Fruit fly (Drosophila melanogaster) whole organism, pupa: Measurements from ENCODE around the gene S-Lap2.

Experiments
- CG10348 ChIP-seq: fragments of 200-800 bp; sonication (Bioruptor generic); IDR thresholded peaks from 2 replicates; pipeline ENCODE4 v1.3.6; 2022; ENCODE audit warnings: missing biosample characterization, missing genetic modification characterization
- CG12605 ChIP-seq: fragments of 200-800 bp; sonication (Bioruptor generic); IDR thresholded peaks from 2 replicates; pipeline ENCODE4 v1.3.6; 2022; ENCODE audit warnings: missing biosample characterization, missing genetic modification characterization
- CG13204 ChIP-seq: fragments of 200-800 bp; sonication (Bioruptor generic); optimal IDR thresholded peaks from 2 replicates; lab custom pipeline; 2018; ENCODE audit warnings: missing biosample characterization, mild to moderate bottlenecking, missing genetic modification characterization, moderate library complexity
- CG14655 ChIP-seq: fragments of 200-800 bp; sonication (Bioruptor generic); optimal IDR thresholded peaks from 3 replicates; lab custom pipeline; 2017; ENCODE audit warnings: mild to moderate bottlenecking, missing biosample characterization, missing genetic modification reagents, missing genetic modification characterization
- CG15710 ChIP-seq: fragments of 200-800 bp; sonication (Bioruptor generic); optimal IDR thresholded peaks from 2 replicates; lab custom pipeline; 2018; ENCODE audit warnings: missing biosample characterization, mild to moderate bottlenecking, missing genetic modification characterization, moderate library complexity
- CG17806 ChIP-seq: fragments of 200-800 bp; sonication (Bioruptor generic); optimal IDR thresholded peaks from 2 replicates; lab custom pipeline; 2018; ENCODE audit warnings: missing biosample characterization, mild to moderate bottlenecking, missing genetic modification characterization, moderate library complexity
- CG32121 ChIP-seq: fragments of 200-800 bp; sonication (Bioruptor generic); IDR thresholded peaks from 2 replicates; pipeline ENCODE4 v1.3.6; 2022; ENCODE audit warnings: missing biosample characterization, missing genetic modification characterization
- CG34367 ChIP-seq: fragments of 200-800 bp; sonication (Bioruptor generic); optimal IDR thresholded peaks from 2 replicates; lab custom pipeline; 2018; ENCODE audit warnings: missing biosample characterization, mild to moderate bottlenecking, missing genetic modification characterization
- CG4496 ChIP-seq: fragments of 200-800 bp; sonication (Bioruptor generic); IDR thresholded peaks from 3 replicates; pipeline ENCODE4 v1.3.6; 2022; ENCODE audit warnings: missing biosample characterization, missing genetic modification characterization
- CG8159 ChIP-seq: fragments of 200-800 bp; sonication (Bioruptor generic); optimal IDR thresholded peaks from 3 replicates; lab custom pipeline; 2018; ENCODE audit warnings: missing biosample characterization, mild to moderate bottlenecking, missing genetic modification characterization, moderate library complexity
- CG8301 ChIP-seq: fragments of 200-800 bp; sonication (Bioruptor generic); optimal IDR thresholded peaks from 2 replicates; lab custom pipeline; 2018; ENCODE audit warnings: missing biosample characterization, mild to moderate bottlenecking, missing genetic modification characterization
- CG9948 ChIP-seq: fragments of 200-800 bp; sonication (Bioruptor generic); optimal IDR thresholded peaks from 2 replicates; lab custom pipeline; 2018; ENCODE audit warnings: missing biosample characterization, mild to moderate bottlenecking, missing genetic modification characterization, moderate library complexity
- D1 ChIP-seq: fragments of 200-800 bp; sonication (Bioruptor generic); optimal IDR thresholded peaks from 2 replicates; lab custom pipeline; 2018; ENCODE audit warnings: missing biosample characterization, mild to moderate bottlenecking, missing genetic modification characterization, moderate library complexity
- EcR ChIP-seq: fragments of 200-800 bp; sonication (Bioruptor generic); optimal IDR thresholded peaks from 3 replicates; lab custom pipeline; 2019; ENCODE audit warnings: missing biosample characterization, missing genetic modification characterization, mild to moderate bottlenecking, moderate library complexity, missing genetic modification reagents
- Ets98B ChIP-seq: fragments of 200-800 bp; sonication (Bioruptor generic); IDR thresholded peaks from 2 replicates; pipeline ENCODE4 v1.3.6; 2022; ENCODE audit warnings: missing biosample characterization, missing genetic modification characterization
- Pif1A ChIP-seq: fragments of 200-800 bp; sonication (Bioruptor generic); optimal IDR thresholded peaks from 3 replicates; lab custom pipeline; 2016; ENCODE audit warnings: missing biosample characterization, missing genetic modification characterization
- Pif1B ChIP-seq: fragments of 200-800 bp; sonication (Bioruptor generic); optimal IDR thresholded peaks from 3 replicates; lab custom pipeline; 2016; ENCODE audit warnings: missing biosample characterization, missing genetic modification characterization
- Snoo ChIP-seq: fragments of 200-800 bp; sonication (Bioruptor generic); optimal IDR thresholded peaks from 3 replicates; lab custom pipeline; 2017; ENCODE audit warnings: missing biosample characterization, mild to moderate bottlenecking, missing genetic modification characterization, inconsistent platforms
- fd96Ca ChIP-seq: fragments of 200-800 bp; sonication (Bioruptor generic); IDR thresholded peaks from 3 replicates; pipeline ENCODE4 v1.3.6; 2022; ENCODE audit warnings: missing biosample characterization, missing genetic modification characterization
- gl ChIP-seq: fragments of 200-800 bp; sonication (Bioruptor generic); optimal IDR thresholded peaks from 2 replicates; lab custom pipeline; 2018; ENCODE audit warnings: missing biosample characterization, mild to moderate bottlenecking, missing genetic modification characterization
- rn ChIP-seq: fragments of 200-800 bp; sonication (Bioruptor generic); IDR thresholded peaks from 2 replicates; pipeline ENCODE4 v1.3.6; 2022; ENCODE audit warnings: missing biosample characterization, missing genetic modification characterization

Gene S-Lap2

dm6 chr3L:8582105-8582707 lies 37.5 kb upstream of the S-Lap2 start:
- TF ChIP-seq CG8301 (tag; lab: Kevin White, UChicago) (no peak), CG9948 (no peak), Snoo (tag; lab: Kevin White, UChicago) (no peak), CG32121 (no peak), fd96Ca (GFP tag; lab: Robert Waterston, UW) (no peak), gl (tag; lab: Kevin White, UChicago) (no peak), CG15710 (tag; lab: Kevin White, UChicago) (no peak), EcR (GFP tag; lab: Kevin White, UChicago) (no peak), CG4496 (GFP tag; lab: Robert Waterston, UW) (no peak), CG17806 (tag; lab: Kevin White, UChicago) (no peak), CG8159 (no peak)
- TF ChIP-seq, all 21 proteins: peak for 0

DNA sequence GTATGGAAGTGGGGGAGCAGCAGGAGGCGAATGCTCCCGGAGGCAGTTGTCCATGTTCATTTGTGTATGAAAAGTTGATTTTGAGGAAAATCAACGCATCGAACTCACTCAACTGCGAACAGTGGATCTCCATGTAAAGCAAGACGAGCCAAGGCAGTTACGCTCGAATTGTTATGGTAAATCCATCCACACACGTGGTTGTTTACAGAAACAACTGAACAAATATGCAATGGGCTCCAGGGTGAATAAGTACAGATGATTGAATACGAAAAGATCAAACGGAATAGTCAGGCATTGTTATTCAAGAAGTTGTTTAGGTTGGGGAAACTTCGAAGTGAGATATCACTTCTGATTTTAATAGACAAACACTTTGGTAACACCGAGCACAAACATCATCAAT lies 35.6 kb upstream of the S-Lap2 start:
- TF ChIP-seq CG8159 (no peak), CG17806 (tag; lab: Kevin White, UChicago) (no peak), CG10348 (no peak)

DNA sequence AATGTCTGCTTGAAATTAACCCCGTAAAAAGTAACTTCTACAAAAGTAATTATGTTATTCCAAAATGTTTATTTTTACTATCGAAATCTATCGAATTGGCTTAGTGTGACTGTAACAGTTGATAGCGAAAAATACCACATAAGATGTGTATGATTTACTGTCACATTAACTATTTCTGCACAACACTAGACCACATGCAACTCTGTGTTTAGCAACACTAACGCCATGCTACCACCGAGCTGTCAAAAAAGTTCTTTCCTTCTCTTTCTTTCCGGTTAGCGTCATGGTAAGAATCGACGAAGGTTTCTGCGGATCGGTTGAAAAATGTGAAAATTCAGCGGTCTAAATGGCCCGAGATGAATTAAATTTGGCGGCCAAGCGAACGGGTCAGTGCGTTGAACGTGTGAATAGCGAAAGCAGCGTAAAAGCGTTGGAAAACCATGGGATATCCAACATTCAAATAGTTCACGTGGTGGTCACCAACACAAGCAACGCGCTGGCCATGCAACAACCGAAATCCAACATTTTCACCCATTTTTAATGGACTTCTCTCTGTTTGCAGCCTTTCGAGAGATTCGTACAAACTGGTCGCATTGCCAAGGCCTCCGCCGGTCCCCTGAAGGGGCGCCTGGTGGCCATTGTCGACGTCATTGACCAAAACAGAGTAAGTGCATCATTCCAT lies 18.8 kb upstream of the S-Lap2 start, which contains the start of the genes Nelf-E and RpL14:
Gene Nelf-E, minus strand, starts transcription at position 128 of the 682 bp plus-strand sequence.
Gene RpL14, plus strand, starts transcription at position 255 of the 682 bp plus-strand sequence.
- TF ChIP-seq D1 (tag; lab: Kevin White, UChicago) (no peak), EcR (GFP tag; lab: Kevin White, UChicago) (no peak), CG12605 (GFP tag; lab: Robert Waterston, UW) (peak; percentile 47; the same call in 1 of the 2 replicates), Pif1B (GFP tag; lab: Kevin White, UChicago) (no peak), CG14655 (GFP tag; lab: Kevin White, UChicago) (no peak), rn (GFP tag; lab: Robert Waterston, UW) (peak; percentile 82), CG8301 (tag; lab: Kevin White, UChicago) (no peak), CG32121 (peak; percentile 83), fd96Ca (GFP tag; lab: Robert Waterston, UW) (peak; percentile 89), CG9948 (peak; percentile 50), CG34367 (tag; lab: Kevin White, UChicago) (peak; percentile 90), gl (tag; lab: Kevin White, UChicago) (peak; percentile 79), CG13204 (GFP tag; lab: Kevin White, UChicago) (no peak), Snoo (tag; lab: Kevin White, UChicago) (no peak), Pif1A (GFP tag; lab: Kevin White, UChicago) (no peak), CG10348 (no peak), CG17806 (tag; lab: Kevin White, UChicago) (no peak), Ets98B (GFP tag; lab: Robert Waterston, UW) (peak; percentile 84), CG4496 (GFP tag; lab: Robert Waterston, UW) (peak; percentile 94), CG8159 (peak; percentile 66), CG15710 (tag; lab: Kevin White, UChicago) (peak; percentile 82)

- TF ChIP-seq gl (tag; lab: Kevin White, UChicago) (no peak), CG32121 (no peak), CG34367 (tag; lab: Kevin White, UChicago) (no peak), Pif1B (GFP tag; lab: Kevin White, UChicago) (no peak), CG10348 (no peak), Snoo (tag; lab: Kevin White, UChicago) (no peak), Ets98B (GFP tag; lab: Robert Waterston, UW) (no peak), CG9948 (no peak), CG17806 (tag; lab: Kevin White, UChicago) (no peak), CG15710 (tag; lab: Kevin White, UChicago) (no peak), CG14655 (GFP tag; lab: Kevin White, UChicago) (no peak), fd96Ca (GFP tag; lab: Robert Waterston, UW) (no peak), CG4496 (GFP tag; lab: Robert Waterston, UW) (no peak), CG12605 (GFP tag; lab: Robert Waterston, UW) (peak; percentile 37; the same call in 1 of the 2 replicates), D1 (tag; lab: Kevin White, UChicago) (no peak), EcR (GFP tag; lab: Kevin White, UChicago) (peak; percentile 56), CG8301 (tag; lab: Kevin White, UChicago) (no peak), CG13204 (GFP tag; lab: Kevin White, UChicago) (no peak), CG8159 (peak; percentile 0), rn (GFP tag; lab: Robert Waterston, UW) (no peak)
These were observed 15.6 kb upstream of the S-Lap2 start, which contains the start of the genes CG5989 and CG6282 for dm6 chr3L:8603880-8604692. CG5989 (minus strand) TSS chr3L:8604149. CG6282 (plus strand) TSS chr3L:8604657.

DNA sequence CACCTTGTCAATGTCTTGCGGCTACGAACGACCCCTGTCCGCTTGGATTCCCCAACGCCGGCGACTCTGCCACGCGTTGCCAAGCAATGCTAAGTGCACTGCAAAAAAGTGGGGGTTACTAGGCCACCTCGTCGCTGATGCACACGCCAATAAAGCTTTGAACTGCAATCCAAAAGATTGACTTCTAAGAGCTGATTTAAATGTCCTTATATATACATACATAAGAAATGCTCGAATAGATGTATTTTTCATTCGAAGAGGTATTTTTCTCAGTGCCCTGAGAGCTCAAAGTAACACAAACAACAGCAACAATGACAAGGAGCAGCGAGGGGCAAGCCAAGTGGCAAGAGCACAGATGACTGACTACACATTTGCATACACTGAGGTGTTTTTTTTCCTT lies 12.2 kb upstream of the S-Lap2 start:
- TF ChIP-seq CG12605 (GFP tag; lab: Robert Waterston, UW) (0 out of 2 replicates have a peak, but pooled peaks have one; percentile 27), CG14655 (GFP tag; lab: Kevin White, UChicago) (peak; percentile 36), CG10348 (no peak), CG9948 (peak; percentile 40), CG4496 (GFP tag; lab: Robert Waterston, UW) (0 out of 3 replicates have a peak, but pooled peaks have one; percentile 43), CG34367 (tag; lab: Kevin White, UChicago) (no peak), Pif1B (GFP tag; lab: Kevin White, UChicago) (no peak), Pif1A (GFP tag; lab: Kevin White, UChicago) (peak; percentile 53), CG32121 (peak; percentile 42; the same call in 1 of the 2 replicates), fd96Ca (GFP tag; lab: Robert Waterston, UW) (peak; percentile 65; the same call in 2 of the 3 replicates), CG8159 (peak; percentile 54), CG15710 (tag; lab: Kevin White, UChicago) (peak; percentile 51), CG8301 (tag; lab: Kevin White, UChicago) (no peak)
